Fruit fly (Drosophila melanogaster) whole organism, embryonic: ENCODE data around the gene CG34138.
A peak's percentile ranks its signal among the peaks of the same experiment; 100 is the strongest.

ENCODE experiments used
- Ada2b ChIP-seq: fragments of 200-800 bp; sonication (Bioruptor generic); IDR thresholded peaks from 2 replicates; pipeline ENCODE4 v1.3.6; 2022; ENCODE audit warnings: missing biosample characterization, missing genetic modification characterization
- Adf1 ChIP-seq: fragments of 200-800 bp; sonication (Bioruptor generic); IDR thresholded peaks from 2 replicates; pipeline ENCODE4 v1.3.6; 2022; ENCODE audit warnings: missing biosample characterization, missing genetic modification characterization
- BtbVII ChIP-seq: fragments of 200-800 bp; sonication (Bioruptor generic); optimal IDR thresholded peaks from 3 replicates; lab custom pipeline; 2017; ENCODE audit warnings: missing biosample characterization, mild to moderate bottlenecking, missing genetic modification characterization
- CG1024 ChIP-seq: fragments of 200-800 bp; sonication (Bioruptor generic); IDR thresholded peaks from 2 replicates; pipeline ENCODE4 v1.3.6; 2022; ENCODE audit warnings: missing biosample characterization, missing genetic modification characterization
- CG11695 ChIP-seq: fragments of 200-800 bp; sonication (Bioruptor generic); IDR thresholded peaks from 3 replicates; pipeline ENCODE4 v1.3.6; 2022; ENCODE audit warnings: missing biosample characterization, missing genetic modification characterization
- CG12071 ChIP-seq: fragments of 200-800 bp; sonication (Bioruptor generic); optimal IDR thresholded peaks from 3 replicates; lab custom pipeline; 2018; ENCODE audit warnings: missing biosample characterization, mild to moderate bottlenecking, missing genetic modification characterization
- CG12769 ChIP-seq: fragments of 200-800 bp; sonication (Bioruptor generic); optimal IDR thresholded peaks from 2 replicates; lab custom pipeline; 2019; ENCODE audit warnings: missing biosample characterization, mild to moderate bottlenecking, missing genetic modification characterization, moderate library complexity
- CG13775 ChIP-seq: fragments of 200-800 bp; sonication (Bioruptor generic); optimal IDR thresholded peaks from 3 replicates; lab custom pipeline; 2017; ENCODE audit warnings: missing biosample characterization, mild to moderate bottlenecking, missing genetic modification characterization
- CG30403 ChIP-seq: fragments of 200-800 bp; sonication (Bioruptor generic); optimal IDR thresholded peaks from 3 replicates; lab custom pipeline; 2016; ENCODE audit warnings: missing biosample characterization, missing genetic modification characterization
- CG3163 ChIP-seq: fragments of 200-800 bp; sonication (Bioruptor generic); optimal IDR thresholded peaks from 3 replicates; lab custom pipeline; 2016; ENCODE audit warnings: missing biosample characterization, missing genetic modification characterization
- CG33213 ChIP-seq: fragments of 200-800 bp; sonication (Bioruptor generic); optimal IDR thresholded peaks from 3 replicates; lab custom pipeline; 2016; ENCODE audit warnings: missing biosample characterization, missing genetic modification characterization
- CG4730 ChIP-seq: fragments of 200-800 bp; sonication (Bioruptor generic); IDR thresholded peaks from 2 replicates; pipeline ENCODE4 v1.3.6; 2022; ENCODE audit warnings: missing biosample characterization, missing genetic modification characterization
- CG4854 ChIP-seq: fragments of 200-800 bp; sonication (Bioruptor generic); optimal IDR thresholded peaks from 2 replicates; lab custom pipeline; 2016; ENCODE audit warnings: missing biosample characterization, missing genetic modification characterization, inconsistent platforms
- CG6689 ChIP-seq: fragments of 200-800 bp; sonication (Bioruptor generic); IDR thresholded peaks from 2 replicates; pipeline ENCODE4 v1.3.6; 2022; ENCODE audit warnings: missing biosample characterization, missing genetic modification characterization
- CG6813 ChIP-seq: fragments of 200-800 bp; sonication (Bioruptor generic); optimal IDR thresholded peaks from 2 replicates; lab custom pipeline; 2017; ENCODE audit warnings: missing biosample characterization, missing genetic modification characterization, mild to moderate bottlenecking, moderate library complexity, missing genetic modification reagents
- CG9932 ChIP-seq: fragments of 200-800 bp; sonication (Bioruptor generic); IDR thresholded peaks from 2 replicates; pipeline ENCODE4 v1.3.6; 2022; ENCODE audit warnings: missing biosample characterization, missing genetic modification characterization
- CTCF ChIP-seq: fragments of 200-800 bp; sonication (Bioruptor generic); optimal IDR thresholded peaks from 2 replicates; lab custom pipeline; 2017; ENCODE audit warnings: missing biosample characterization, mild to moderate bottlenecking, missing genetic modification characterization, moderate library complexity
- Deaf1 ChIP-seq: fragments of 200-800 bp; optimal IDR thresholded peaks from 3 replicates; lab custom pipeline; 2019; ENCODE audit warnings: missing biosample characterization, mild to moderate bottlenecking, missing genetic modification characterization, moderate library complexity
- Dip2 ChIP-seq: fragments of 200-800 bp; sonication (Bioruptor generic); IDR thresholded peaks from 2 replicates; pipeline ENCODE4 v1.3.6; 2022; ENCODE audit warnings: missing biosample characterization, missing genetic modification characterization
- Dref ChIP-seq: fragments of 200-800 bp; sonication (Bioruptor generic); IDR thresholded peaks from 2 replicates; pipeline ENCODE4 v1.3.6; 2022; ENCODE audit warnings: missing biosample characterization, missing genetic modification characterization
- E2f2 ChIP-seq: fragments of 200-800 bp; sonication (Bioruptor generic); IDR thresholded peaks from 2 replicates; pipeline ENCODE4 v1.3.6; 2022; ENCODE audit warnings: missing biosample characterization, missing genetic modification characterization
- Eip74EF ChIP-seq, 2 experiments: fragments of 200-800 bp in 1 of 2; fragments of >200 bp in 1 of 2; sonication (Bioruptor generic) in 1 of 2; optimal IDR thresholded peaks; 2 replicates each; lab custom pipeline; 2017 to 2019; ENCODE audit warnings: missing biosample characterization in 2 of 2, missing genetic modification characterization in 2 of 2, mild to moderate bottlenecking in 1 of 2, moderate library complexity in 1 of 2
- Gsc ChIP-seq: fragments of 200-800 bp; sonication (Bioruptor generic); IDR thresholded peaks from 2 replicates; pipeline ENCODE4 v1.3.6; 2022; ENCODE audit warnings: missing biosample characterization, missing genetic modification characterization
- H15 ChIP-seq: fragments of 200-800 bp; sonication (Bioruptor generic); IDR thresholded peaks from 3 replicates; pipeline ENCODE4 v1.3.6; 2022; ENCODE audit warnings: missing biosample characterization, missing genetic modification characterization
- HLH4C ChIP-seq: fragments of 200-800 bp; sonication (Bioruptor generic); IDR thresholded peaks from 3 replicates; pipeline ENCODE4 v1.3.6; 2022; ENCODE audit warnings: missing biosample characterization, missing genetic modification characterization; ENCODE audit not compliant: partially characterized antibody
- Lpt ChIP-seq: fragments of >200 bp; optimal IDR thresholded peaks from 2 replicates; lab custom pipeline; 2018; ENCODE audit warnings: missing biosample characterization, missing genetic modification characterization
- MTF-1 ChIP-seq: fragments of 200-800 bp; sonication (Bioruptor generic); optimal IDR thresholded peaks from 2 replicates; lab custom pipeline; 2018; ENCODE audit warnings: missing biosample characterization, mild to moderate bottlenecking, missing genetic modification characterization, borderline replicate concordance
- Nf-YA ChIP-seq: fragments of 200-800 bp; sonication (Bioruptor generic); IDR thresholded peaks from 2 replicates; pipeline ENCODE4 v1.3.6; 2022; ENCODE audit warnings: missing biosample characterization, missing genetic modification characterization
- Ptx1 ChIP-seq: fragments of 200-800 bp; sonication (Bioruptor generic); IDR thresholded peaks from 2 replicates; pipeline ENCODE4 v1.3.6; 2022; ENCODE audit warnings: missing biosample characterization, missing genetic modification characterization
- Rfx ChIP-seq: fragments of 200-800 bp; sonication (Bioruptor generic); IDR thresholded peaks from 2 replicates; pipeline ENCODE4 v1.3.6; 2022; ENCODE audit warnings: missing biosample characterization, missing genetic modification characterization
- Six4 ChIP-seq: fragments of 200-800 bp; sonication (Bioruptor generic); optimal IDR thresholded peaks from 2 replicates; lab custom pipeline; 2016; ENCODE audit warnings: missing biosample characterization, missing genetic modification characterization
- Sox102F ChIP-seq: fragments of 200-800 bp; sonication (Bioruptor generic); optimal IDR thresholded peaks from 2 replicates; lab custom pipeline; 2018; ENCODE audit warnings: missing biosample characterization, mild to moderate bottlenecking, missing genetic modification characterization, moderate library complexity
- Vsx1 ChIP-seq: fragments of 200-800 bp; sonication (Bioruptor generic); optimal IDR thresholded peaks from 2 replicates; lab custom pipeline; 2017; ENCODE audit warnings: missing biosample characterization, mild to moderate bottlenecking, missing genetic modification characterization, missing genetic modification reagents
- chn ChIP-seq: fragments of 200-800 bp; sonication (Bioruptor generic); optimal IDR thresholded peaks from 2 replicates; lab custom pipeline; 2016; ENCODE audit warnings: missing biosample characterization, missing genetic modification characterization
- dan ChIP-seq: fragments of 200-800 bp; sonication (Bioruptor generic); IDR thresholded peaks from 2 replicates; pipeline ENCODE4 v1.3.6; 2022; ENCODE audit warnings: missing biosample characterization, missing genetic modification characterization
- disco-r ChIP-seq: fragments of 200-800 bp; sonication (Bioruptor generic); optimal IDR thresholded peaks from 2 replicates; lab custom pipeline; 2016; ENCODE audit warnings: missing biosample characterization, missing genetic modification characterization
- dm ChIP-seq: fragments of 200-800 bp; sonication (Bioruptor generic); optimal IDR thresholded peaks from 3 replicates; lab custom pipeline; 2016; ENCODE audit warnings: missing biosample characterization, missing genetic modification characterization
- dmrt99B ChIP-seq: fragments of 200-800 bp; sonication (Bioruptor generic); optimal IDR thresholded peaks from 2 replicates; lab custom pipeline; 2018; ENCODE audit warnings: missing biosample characterization, mild to moderate bottlenecking, missing genetic modification characterization, moderate library complexity
- dpn ChIP-seq, 2 experiments: fragments of 200-800 bp; sonication (Bioruptor generic); optimal IDR thresholded peaks; 3 replicates each; lab custom pipeline; 2016; ENCODE audit warnings: missing biosample characterization in 2 of 2, missing genetic modification characterization in 2 of 2
- en ChIP-seq: fragments of 200-800 bp; sonication (Bioruptor generic); optimal IDR thresholded peaks from 2 replicates; lab custom pipeline; 2016; ENCODE audit warnings: missing biosample characterization, missing genetic modification characterization
- eve ChIP-seq, 2 experiments: fragments of >200 bp; optimal IDR thresholded peaks; 2 replicates each; lab custom pipeline; 2017; ENCODE audit warnings: missing biosample characterization in 2 of 2, missing genetic modification characterization in 2 of 2
- fd96Cb ChIP-seq: fragments of 200-800 bp; sonication (Bioruptor generic); optimal IDR thresholded peaks from 2 replicates; lab custom pipeline; 2018; ENCODE audit warnings: missing biosample characterization, mild to moderate bottlenecking, missing genetic modification characterization, moderate library complexity
- mld ChIP-seq: fragments of 200-800 bp; sonication (Bioruptor generic); IDR thresholded peaks from 3 replicates; pipeline ENCODE4 v1.3.6; 2022; ENCODE audit warnings: missing biosample characterization, missing genetic modification characterization; ENCODE audit not compliant: partially characterized antibody
- oc ChIP-seq: fragments of 200-800 bp; sonication (Bioruptor generic); optimal IDR thresholded peaks from 2 replicates; lab custom pipeline; 2018; ENCODE audit warnings: missing biosample characterization, mild to moderate bottlenecking, missing genetic modification characterization, moderate library complexity
- peb ChIP-seq: fragments of 200-800 bp; sonication (Bioruptor generic); IDR thresholded peaks from 2 replicates; pipeline ENCODE4 v1.3.6; 2022; ENCODE audit warnings: missing biosample characterization, missing genetic modification characterization
- phol ChIP-seq: fragments of 200-800 bp; sonication (Bioruptor generic); optimal IDR thresholded peaks from 3 replicates; lab custom pipeline; 2018; ENCODE audit warnings: missing biosample characterization, mild to moderate bottlenecking, missing genetic modification characterization, moderate library complexity
- pita ChIP-seq: fragments of 200-800 bp; sonication (Bioruptor generic); optimal IDR thresholded peaks from 2 replicates; lab custom pipeline; 2017; ENCODE audit warnings: missing biosample characterization, mild to moderate bottlenecking, missing genetic modification characterization
- rib ChIP-seq: fragments of 200-800 bp; sonication (Bioruptor generic); IDR thresholded peaks from 2 replicates; pipeline ENCODE4 v1.3.6; 2022; ENCODE audit warnings: missing biosample characterization, missing genetic modification characterization
- scrt ChIP-seq: fragments of 200-800 bp; sonication (Bioruptor generic); optimal IDR thresholded peaks from 2 replicates; lab custom pipeline; 2018; ENCODE audit warnings: missing biosample characterization, mild to moderate bottlenecking, missing genetic modification characterization, moderate library complexity
- sens-2 ChIP-seq: fragments of 200-800 bp; sonication (Bioruptor generic); IDR thresholded peaks from 2 replicates; pipeline ENCODE4 v1.3.6; 2022; ENCODE audit warnings: missing biosample characterization, missing genetic modification characterization
- stwl ChIP-seq: fragments of 200-800 bp; sonication (Bioruptor generic); optimal IDR thresholded peaks from 3 replicates; lab custom pipeline; 2018; ENCODE audit warnings: missing biosample characterization, mild to moderate bottlenecking, missing genetic modification characterization, moderate library complexity

The CG34138 gene

dm6 chr3R:19648289-19648916, 13.7 kb downstream of the CG34138 start, which contains the start of the genes CG6195 and CG31220 (continued):
- no peak for TF ChIP-seq sens-2 (GFP tag; lab: Robert Waterston, UW)
- TF ChIP-seq oc (tag; lab: Kevin White, UChicago), result no peak
- peak; percentile 36 for TF ChIP-seq CG13775
- TF ChIP-seq mld (GFP tag; lab: Robert Waterston, UW), result no peak
- TF ChIP-seq peb, result no peak
- TF ChIP-seq CG6689, result 0 out of 2 replicates have a peak, but pooled peaks have one; percentile 7
- TF ChIP-seq Nf-YA (GFP tag; lab: Robert Waterston, UW), result 0 out of 2 replicates have a peak, but pooled peaks have one; percentile 13
- peak; percentile 45 for TF ChIP-seq Rfx
- TF ChIP-seq CG11695 (GFP tag; lab: Robert Waterston, UW), result no peak
- TF ChIP-seq phol (tag; lab: Kevin White, UChicago), result no peak
- no peak for TF ChIP-seq en (GFP tag; lab: Kevin White, UChicago)
- TF ChIP-seq stwl (tag; lab: Kevin White, UChicago), result peak; percentile 64
- TF ChIP-seq dmrt99B (tag; lab: Kevin White, UChicago), result no peak
- TF ChIP-seq CG33213 (GFP tag; lab: Kevin White, UChicago), result no peak
- no peak for TF ChIP-seq BtbVII (GFP tag; lab: Kevin White, UChicago)
- no peak for TF ChIP-seq CG9932
- TF ChIP-seq Dref (GFP tag; lab: Robert Waterston, UW), result peak; percentile 51
- no peak for TF ChIP-seq scrt (GFP tag; lab: Kevin White, UChicago)
- no peak for TF ChIP-seq CG12769 (tag; lab: Kevin White, UChicago)
- no peak for TF ChIP-seq Gsc (GFP tag; lab: Robert Waterston, UW)
- TF ChIP-seq dm (GFP tag; lab: Kevin White, UChicago), result no peak
- no peak for TF ChIP-seq Dip2 (GFP tag; lab: Robert Waterston, UW)
- no peak for TF ChIP-seq CG4730
- TF ChIP-seq rib (GFP tag; lab: Robert Waterston, UW), result 0 out of 2 replicates have a peak, but pooled peaks have one; percentile 8
- peak; percentile 44 to 49 for TF ChIP-seq dpn (GFP tag; optimal IDR thresholded peaks at IDR 0.05; lab: Kevin White, UChicago)
- TF ChIP-seq CG6813 (GFP tag; lab: Kevin White, UChicago), result no peak
- no peak for TF ChIP-seq eve (GFP tag; optimal IDR thresholded peaks at IDR 0.05; lab: Kevin White, UChicago)
- TF ChIP-seq CG12071 (GFP tag; lab: Kevin White, UChicago), result no peak
- no peak for TF ChIP-seq MTF-1 (GFP tag; lab: Kevin White, UChicago)
- no peak for TF ChIP-seq CG1024 (GFP tag; lab: Robert Waterston, UW)
- peak; percentile 19 for TF ChIP-seq CG30403 (GFP tag; lab: Kevin White, UChicago)
- peak; percentile 93 for TF ChIP-seq CTCF (GFP tag; lab: Kevin White, UChicago)
- TF ChIP-seq chn, result peak; percentile 21
- no peak for TF ChIP-seq Ada2b
- TF ChIP-seq Eip74EF (GFP tag; optimal IDR thresholded peaks at IDR 0.05; lab: Kevin White, UChicago), result no peak
- TF ChIP-seq dan, result no peak
- TF ChIP-seq pita, result no peak
- peak; percentile 40; the same call in 1 of the 2 replicates for TF ChIP-seq E2f2 (GFP tag; lab: Robert Waterston, UW)
- no peak for TF ChIP-seq Lpt (GFP tag; lab: Kevin White, UChicago)
- no peak for TF ChIP-seq Six4 (GFP tag; lab: Kevin White, UChicago)
- no peak for TF ChIP-seq Adf1 (GFP tag; lab: Robert Waterston, UW)
- no peak for TF ChIP-seq HLH4C (GFP tag; lab: Robert Waterston, UW)
- TF ChIP-seq disco-r, result no peak
- TF ChIP-seq Vsx1 (GFP tag; lab: Kevin White, UChicago), result no peak
- no peak for TF ChIP-seq Ptx1 (GFP tag; lab: Robert Waterston, UW)
- no peak for TF ChIP-seq fd96Cb
- TF ChIP-seq H15, result 0 out of 3 replicates have a peak, but pooled peaks have one; percentile 6
- TF ChIP-seq CG3163 (GFP tag; lab: Kevin White, UChicago), result peak; percentile 31
- peak; percentile 37 for TF ChIP-seq Sox102F (GFP tag; lab: Kevin White, UChicago)
- TF ChIP-seq Deaf1 (tag; lab: Kevin White, UChicago), result no peak
- no peak for TF ChIP-seq CG4854 (GFP tag; lab: Kevin White, UChicago)
